Fruit fly (Drosophila melanogaster) whole organism, prepupa: ENCODE results near the gene CG8562.

ENCODE experiments used
- CG10631 ChIP-seq: fragments of 200-800 bp; sonication (Bioruptor generic); optimal IDR thresholded peaks from 2 replicates; lab custom pipeline; 2016; ENCODE audit warnings: missing biosample characterization, missing genetic modification characterization
- CG11762 ChIP-seq: fragments of 200-800 bp; sonication (Bioruptor generic); optimal IDR thresholded peaks from 3 replicates; lab custom pipeline; 2016; ENCODE audit warnings: missing biosample characterization, missing genetic modification characterization; ENCODE audit not compliant: insufficient read depth
- CG11902 ChIP-seq: fragments of 200-800 bp; sonication (Bioruptor generic); optimal IDR thresholded peaks from 3 replicates; lab custom pipeline; 2016; ENCODE audit warnings: missing biosample characterization, missing genetic modification characterization
- CG15336 ChIP-seq: fragments of 200-800 bp; sonication (Bioruptor generic); IDR thresholded peaks from 2 replicates; pipeline ENCODE4 v1.3.6; 2022; ENCODE audit warnings: missing biosample characterization, missing genetic modification characterization
- CG1621 ChIP-seq: fragments of 200-800 bp; sonication (Bioruptor generic); optimal IDR thresholded peaks from 3 replicates; lab custom pipeline; 2018; ENCODE audit warnings: missing biosample characterization, mild to moderate bottlenecking, missing genetic modification characterization
- CG3032 ChIP-seq: fragments of 200-800 bp; optimal IDR thresholded peaks from 2 replicates; lab custom pipeline; 2019; ENCODE audit warnings: missing biosample characterization, mild to moderate bottlenecking, missing genetic modification characterization, moderate library complexity
- CG31627 ChIP-seq: fragments of 200-800 bp; sonication (Bioruptor generic); optimal IDR thresholded peaks from 3 replicates; lab custom pipeline; 2016; ENCODE audit warnings: missing biosample characterization, missing genetic modification characterization
- CG32006 ChIP-seq: fragments of 200-800 bp; sonication (Bioruptor generic); optimal IDR thresholded peaks from 3 replicates; lab custom pipeline; 2017; ENCODE audit warnings: missing biosample characterization, mild to moderate bottlenecking, missing genetic modification characterization
- CG34406 ChIP-seq: fragments of 200-800 bp; sonication (Bioruptor generic); optimal IDR thresholded peaks from 3 replicates; lab custom pipeline; 2016; ENCODE audit warnings: missing biosample characterization, missing genetic modification characterization
- CG3919 ChIP-seq: fragments of 200-800 bp; sonication (Bioruptor generic); optimal IDR thresholded peaks from 3 replicates; lab custom pipeline; 2016; ENCODE audit warnings: missing biosample characterization, missing genetic modification characterization
- CG4318 ChIP-seq: fragments of 200-800 bp; sonication (Bioruptor generic); optimal IDR thresholded peaks from 3 replicates; lab custom pipeline; 2017; ENCODE audit warnings: missing biosample characterization, mild to moderate bottlenecking, missing genetic modification characterization
- CG6792 ChIP-seq: fragments of 200-800 bp; sonication (Bioruptor generic); optimal IDR thresholded peaks from 3 replicates; lab custom pipeline; 2016; ENCODE audit warnings: missing biosample characterization, missing genetic modification characterization
- CG6808 ChIP-seq: fragments of 200-800 bp; sonication (Bioruptor generic); optimal IDR thresholded peaks from 3 replicates; lab custom pipeline; 2017; ENCODE audit warnings: missing biosample characterization, missing genetic modification characterization, mild to moderate bottlenecking, moderate library complexity, missing genetic modification reagents
- CG6854 ChIP-seq: fragments of 200-800 bp; sonication (Bioruptor generic); optimal IDR thresholded peaks from 2 replicates; lab custom pipeline; 2017; ENCODE audit warnings: missing biosample characterization, mild to moderate bottlenecking, missing genetic modification characterization
- CG7368 ChIP-seq: fragments of 200-800 bp; sonication (Bioruptor generic); optimal IDR thresholded peaks from 3 replicates; lab custom pipeline; 2016; ENCODE audit warnings: missing biosample characterization, missing genetic modification characterization
- CG8319 ChIP-seq: fragments of 200-800 bp; sonication (Bioruptor generic); optimal IDR thresholded peaks from 3 replicates; lab custom pipeline; 2016; ENCODE audit warnings: missing biosample characterization, missing genetic modification characterization
- CG8632 ChIP-seq: fragments of 200-800 bp; sonication (Bioruptor generic); optimal IDR thresholded peaks from 3 replicates; lab custom pipeline; 2016; ENCODE audit warnings: missing biosample characterization, missing genetic modification characterization
- CG9139 ChIP-seq: fragments of 200-800 bp; sonication (Bioruptor generic); optimal IDR thresholded peaks from 3 replicates; lab custom pipeline; 2017; ENCODE audit warnings: missing biosample characterization, mild to moderate bottlenecking, missing genetic modification characterization
- Eip75B ChIP-seq: fragments of 200-800 bp; sonication (Bioruptor generic); optimal IDR thresholded peaks from 3 replicates; lab custom pipeline; 2016; ENCODE audit warnings: missing biosample characterization, missing genetic modification characterization
- Eip93F ChIP-seq: fragments of 200-800 bp; sonication (Bioruptor generic); optimal IDR thresholded peaks from 2 replicates; lab custom pipeline; 2016; ENCODE audit warnings: missing biosample characterization, mild to moderate bottlenecking, missing genetic modification characterization
- Ets21C ChIP-seq: fragments of 200-800 bp; sonication (Bioruptor generic); optimal IDR thresholded peaks from 3 replicates; lab custom pipeline; 2016; ENCODE audit warnings: missing biosample characterization, missing genetic modification characterization
- Ets96B ChIP-seq: fragments of 200-800 bp; optimal IDR thresholded peaks from 2 replicates; lab custom pipeline; 2019; ENCODE audit warnings: missing biosample characterization, mild to moderate bottlenecking, missing genetic modification characterization, moderate library complexity
- Gug ChIP-seq: fragments of 200-800 bp; sonication (Bioruptor generic); IDR thresholded peaks from 2 replicates; pipeline ENCODE4 v1.3.6; 2022; ENCODE audit warnings: missing biosample characterization, missing genetic modification characterization
- Hr38 ChIP-seq: sonication (Bioruptor generic); optimal IDR thresholded peaks from 2 replicates; lab custom pipeline; 2016; ENCODE audit warnings: missing biosample characterization, missing genetic modification characterization
- Met ChIP-seq: fragments of 200-800 bp; sonication (Bioruptor generic); optimal IDR thresholded peaks from 3 replicates; lab custom pipeline; 2016; ENCODE audit warnings: missing biosample characterization, missing genetic modification characterization
- OdsH ChIP-seq: fragments of 200-800 bp; sonication (Bioruptor generic); optimal IDR thresholded peaks from 3 replicates; lab custom pipeline; 2016; ENCODE audit warnings: missing biosample characterization, missing genetic modification characterization
- Smox ChIP-seq: fragments of 200-800 bp; sonication (Bioruptor generic); optimal IDR thresholded peaks from 3 replicates; lab custom pipeline; 2016; ENCODE audit warnings: missing biosample characterization, missing genetic modification characterization
- Sox102F ChIP-seq: fragments of 200-800 bp; sonication (Bioruptor generic); optimal IDR thresholded peaks from 2 replicates; lab custom pipeline; 2016; ENCODE audit warnings: missing biosample characterization, mild to moderate bottlenecking, missing genetic modification characterization
- Sox14 ChIP-seq: fragments of 200-800 bp; sonication (Bioruptor generic); optimal IDR thresholded peaks from 3 replicates; lab custom pipeline; 2016; ENCODE audit warnings: missing biosample characterization, missing genetic modification characterization
- Sox15 ChIP-seq: fragments of 200-800 bp; sonication (Bioruptor generic); optimal IDR thresholded peaks from 3 replicates; lab custom pipeline; 2016; ENCODE audit warnings: missing biosample characterization, missing genetic modification characterization
- achi ChIP-seq: fragments of 200-800 bp; sonication (Bioruptor generic); optimal IDR thresholded peaks from 3 replicates; lab custom pipeline; 2016; ENCODE audit warnings: missing biosample characterization, missing genetic modification characterization
- acj6 ChIP-seq: fragments of 200-800 bp; sonication (Bioruptor generic); optimal IDR thresholded peaks from 3 replicates; lab custom pipeline; 2016; ENCODE audit warnings: missing biosample characterization, missing genetic modification characterization
- cyc ChIP-seq: fragments of 200-800 bp; sonication (Bioruptor generic); optimal IDR thresholded peaks from 3 replicates; lab custom pipeline; 2016; ENCODE audit warnings: missing biosample characterization, missing genetic modification characterization
- dac ChIP-seq: fragments of 200-800 bp; sonication (Bioruptor generic); optimal IDR thresholded peaks from 2 replicates; lab custom pipeline; 2017; ENCODE audit warnings: missing biosample characterization, mild to moderate bottlenecking, missing genetic modification characterization
- dsx ChIP-seq: fragments of 200-800 bp; optimal IDR thresholded peaks from 3 replicates; lab custom pipeline; 2019; ENCODE audit warnings: missing biosample characterization, mild to moderate bottlenecking, missing genetic modification characterization, moderate library complexity; ENCODE audit not compliant: poor library complexity, severe bottlenecking
- esn ChIP-seq: fragments of 200-800 bp; sonication (Bioruptor generic); optimal IDR thresholded peaks from 2 replicates; lab custom pipeline; 2016; ENCODE audit warnings: missing biosample characterization, mild to moderate bottlenecking, missing genetic modification characterization, moderate library complexity
- fd85E ChIP-seq: fragments of 200-800 bp; sonication (Bioruptor generic); optimal IDR thresholded peaks from 3 replicates; lab custom pipeline; 2016; ENCODE audit warnings: missing biosample characterization, missing genetic modification characterization
- fkh ChIP-seq: fragments of 200-800 bp; sonication (Bioruptor generic); optimal IDR thresholded peaks from 3 replicates; lab custom pipeline; 2017; ENCODE audit warnings: missing biosample characterization, mild to moderate bottlenecking, missing genetic modification characterization, moderate library complexity
- net ChIP-seq: fragments of 200-800 bp; sonication (Bioruptor generic); optimal IDR thresholded peaks from 3 replicates; lab custom pipeline; 2016; ENCODE audit warnings: missing biosample characterization, missing genetic modification characterization
- pdm3 ChIP-seq: fragments of 200-800 bp; sonication (Bioruptor generic); optimal IDR thresholded peaks from 3 replicates; lab custom pipeline; 2016; ENCODE audit warnings: missing biosample characterization, missing genetic modification characterization
- salr ChIP-seq, 2 experiments: fragments of 200-800 bp; sonication (Bioruptor generic); optimal IDR thresholded peaks; 3 replicates each; lab custom pipeline; 2016 to 2018; ENCODE audit warnings: missing biosample characterization in 2 of 2, missing genetic modification characterization in 2 of 2, mild to moderate bottlenecking in 1 of 2
- spab ChIP-seq: fragments of 200-800 bp; sonication (Bioruptor generic); optimal IDR thresholded peaks from 2 replicates; lab custom pipeline; 2017; ENCODE audit warnings: missing biosample characterization, mild to moderate bottlenecking, missing genetic modification characterization, missing genetic modification reagents
- ss ChIP-seq, 2 experiments: fragments of 200-800 bp; sonication (Bioruptor generic); optimal IDR thresholded peaks; 2 replicates in 1 of 2; 3 replicates in 1 of 2; lab custom pipeline; 2017 to 2018; ENCODE audit warnings: mild to moderate bottlenecking in 2 of 2, missing biosample characterization in 2 of 2, missing genetic modification characterization in 2 of 2, moderate library complexity in 1 of 2
- topi ChIP-seq: fragments of 200-800 bp; sonication (Bioruptor generic); optimal IDR thresholded peaks from 3 replicates; lab custom pipeline; 2016; ENCODE audit warnings: missing biosample characterization, missing genetic modification characterization
- vri ChIP-seq: fragments of 200-800 bp; sonication (Bioruptor generic); optimal IDR thresholded peaks from 3 replicates; lab custom pipeline; 2016; ENCODE audit warnings: missing biosample characterization, mild to moderate bottlenecking, missing genetic modification characterization

Gene CG8562

dm6 chr3L:7397979-7398378 is at the start of gene CG8562:
Gene CG8562 (plus strand): TSS chr3L:7398285.
- TF ChIP-seq CG7368 (GFP tag; lab: Kevin White, UChicago): no peak
- TF ChIP-seq dac (GFP tag; lab: Kevin White, UChicago): no peak
- TF ChIP-seq vri (GFP tag; lab: Kevin White, UChicago): no peak
- TF ChIP-seq Eip93F (GFP tag; lab: Kevin White, UChicago): no peak
- TF ChIP-seq achi (GFP tag; lab: Kevin White, UChicago): no peak
- TF ChIP-seq CG6808 (GFP tag; lab: Kevin White, UChicago): no peak
- no peak for TF ChIP-seq salr (GFP tag; optimal IDR thresholded peaks at IDR 0.05; lab: Kevin White, UChicago)
- TF ChIP-seq CG4318 (GFP tag; lab: Kevin White, UChicago): no peak
- no peak for TF ChIP-seq Eip75B (GFP tag; lab: Kevin White, UChicago)
- no peak for TF ChIP-seq CG32006 (GFP tag; lab: Kevin White, UChicago)
- TF ChIP-seq Smox (GFP tag; lab: Kevin White, UChicago): no peak
- no peak for TF ChIP-seq acj6
- TF ChIP-seq, all 60 proteins: peak for 0

- no peak for TF ChIP-seq vri (GFP tag; lab: Kevin White, UChicago)
- TF ChIP-seq fkh: peak; percentile 79
These were observed 48.8 kb upstream of the CG8562 start for dm6 chr3L:7349311-7349710.

- TF ChIP-seq CG34406 (GFP tag; lab: Kevin White, UChicago): no peak
- TF ChIP-seq Eip75B (GFP tag; lab: Kevin White, UChicago): no peak
- TF ChIP-seq Smox (GFP tag; lab: Kevin White, UChicago): no peak
- no peak for TF ChIP-seq fd85E (GFP tag; lab: Kevin White, UChicago)
- TF ChIP-seq Ets96B: no peak
- no peak for TF ChIP-seq vri (GFP tag; lab: Kevin White, UChicago)
- no peak for TF ChIP-seq Ets21C (GFP tag; lab: Kevin White, UChicago)
- no peak for TF ChIP-seq Gug
- TF ChIP-seq CG6854: no peak
- TF ChIP-seq Eip93F (GFP tag; lab: Kevin White, UChicago): no peak
- TF ChIP-seq Sox102F (GFP tag; lab: Kevin White, UChicago): no peak
- TF ChIP-seq Sox14 (GFP tag; lab: Kevin White, UChicago): peak; percentile 44
- TF ChIP-seq topi: peak; percentile 36
- no peak for TF ChIP-seq spab (GFP tag; lab: Kevin White, UChicago)
- TF ChIP-seq CG31627 (GFP tag; lab: Kevin White, UChicago): peak; percentile 43
- TF ChIP-seq CG32006 (GFP tag; lab: Kevin White, UChicago): no peak
- TF ChIP-seq cyc (GFP tag; lab: Kevin White, UChicago): peak; percentile 38
- no peak for TF ChIP-seq CG8319 (GFP tag; lab: Kevin White, UChicago)
- peak; percentile 6 for TF ChIP-seq net
- peak; percentile 44 for TF ChIP-seq CG3919 (GFP tag; lab: Kevin White, UChicago)
- no peak for TF ChIP-seq CG9139 (GFP tag; lab: Kevin White, UChicago)
- no peak for TF ChIP-seq pdm3 (GFP tag; lab: Kevin White, UChicago)
- TF ChIP-seq ss (GFP tag; optimal IDR thresholded peaks at IDR 0.05; lab: Kevin White, UChicago): peak in 1 of 2 experiments; percentile 1
- TF ChIP-seq CG11762 (GFP tag; lab: Kevin White, UChicago): no peak
- no peak for TF ChIP-seq fkh
- no peak for TF ChIP-seq OdsH (GFP tag; lab: Kevin White, UChicago)
- no peak for TF ChIP-seq Met (GFP tag; lab: Kevin White, UChicago)
- TF ChIP-seq CG3032: peak; percentile 56
- no peak for TF ChIP-seq dac (GFP tag; lab: Kevin White, UChicago)
- no peak for TF ChIP-seq Sox15
- TF ChIP-seq dsx (GFP tag; lab: Kevin White, UChicago): no peak
- no peak for TF ChIP-seq achi (GFP tag; lab: Kevin White, UChicago)
- no peak for TF ChIP-seq CG15336
- no peak for TF ChIP-seq CG8632
- peak; percentile 67 for TF ChIP-seq esn
- no peak for TF ChIP-seq CG6792
- TF ChIP-seq CG1621 (tag; lab: Kevin White, UChicago): peak; percentile 24
- no peak for TF ChIP-seq Hr38 (GFP tag; lab: Kevin White, UChicago)
- TF ChIP-seq CG11902 (GFP tag; lab: Kevin White, UChicago): no peak
- TF ChIP-seq CG10631 (GFP tag; lab: Kevin White, UChicago): peak; percentile 1
- TF ChIP-seq CG7368 (GFP tag; lab: Kevin White, UChicago): peak; percentile 10
These were observed 41.5 kb upstream of the CG8562 start, which contains the start of gene CTCF for dm6 chr3L:7356386-7357117. Gene CTCF (minus strand): TSS chr3L:7356713.
